Worm (Caenorhabditis elegans) whole organism, L3 larva: Measurements from ENCODE around the gene Y51B9A.5.

Source experiments
- R02D3.7 ChIP-seq: fragments of 150-350 bp; optimal IDR thresholded peaks from 2 replicates; lab custom pipeline; 2014; ENCODE audit warnings: missing biosample characterization, missing genetic modification characterization
- aly-2 ChIP-seq: fragments of 150-350 bp; optimal IDR thresholded peaks from 2 replicates; lab custom pipeline; 2014; ENCODE audit warnings: missing biosample characterization, missing genetic modification characterization
- egl-27 ChIP-seq: sonication (generic microtip); optimal IDR thresholded peaks from 4 replicates; lab custom pipeline; 2017; ENCODE audit warnings: missing biosample characterization, missing genetic modification reagents, missing genetic modification characterization
- elt-1 ChIP-seq: fragments of 150-350 bp; optimal IDR thresholded peaks from 2 replicates; lab custom pipeline; 2014; ENCODE audit warnings: missing biosample characterization, missing genetic modification characterization
- jun-1 ChIP-seq: fragments of 150-350 bp; optimal IDR thresholded peaks from 2 replicates; lab custom pipeline; 2014; ENCODE audit warnings: missing biosample characterization, missing genetic modification reagents, missing genetic modification characterization
- nfya-1 ChIP-seq: sonication (generic microtip); optimal IDR thresholded peaks from 2 replicates; lab custom pipeline; 2017; ENCODE audit warnings: missing genetic modification characterization, mild to moderate bottlenecking, missing compliant biosample characterization, antibody characterized with exemption, moderate library complexity; ENCODE audit not compliant: insufficient read depth
- nhr-12 ChIP-seq: fragments of 150-350 bp; optimal IDR thresholded peaks from 2 replicates; lab custom pipeline; 2014; ENCODE audit warnings: missing biosample characterization, missing genetic modification characterization
- nhr-23 ChIP-seq: fragments of 150-350 bp; optimal IDR thresholded peaks from 2 replicates; lab custom pipeline; 2014; ENCODE audit warnings: missing biosample characterization, missing genetic modification reagents, missing genetic modification characterization
- nhr-237 ChIP-seq: fragments of 150-350 bp; optimal IDR thresholded peaks from 2 replicates; lab custom pipeline; 2014; ENCODE audit warnings: missing biosample characterization, missing genetic modification characterization
- nhr-77 ChIP-seq: fragments of 150-350 bp; optimal IDR thresholded peaks from 2 replicates; lab custom pipeline; 2014; ENCODE audit warnings: missing biosample characterization, missing genetic modification characterization
- skn-1 ChIP-seq: fragments of 150-350 bp; optimal IDR thresholded peaks from 2 replicates; lab custom pipeline; 2014; ENCODE audit warnings: missing biosample characterization, missing genetic modification characterization
- snpc-4 ChIP-seq: fragments of 150-350 bp; optimal IDR thresholded peaks from 2 replicates; lab custom pipeline; 2014; ENCODE audit warnings: missing biosample characterization, missing genetic modification characterization
- zag-1 ChIP-seq: fragments of 150-350 bp; optimal IDR thresholded peaks from 2 replicates; lab custom pipeline; 2014; ENCODE audit warnings: missing biosample characterization, missing genetic modification characterization

DNA sequence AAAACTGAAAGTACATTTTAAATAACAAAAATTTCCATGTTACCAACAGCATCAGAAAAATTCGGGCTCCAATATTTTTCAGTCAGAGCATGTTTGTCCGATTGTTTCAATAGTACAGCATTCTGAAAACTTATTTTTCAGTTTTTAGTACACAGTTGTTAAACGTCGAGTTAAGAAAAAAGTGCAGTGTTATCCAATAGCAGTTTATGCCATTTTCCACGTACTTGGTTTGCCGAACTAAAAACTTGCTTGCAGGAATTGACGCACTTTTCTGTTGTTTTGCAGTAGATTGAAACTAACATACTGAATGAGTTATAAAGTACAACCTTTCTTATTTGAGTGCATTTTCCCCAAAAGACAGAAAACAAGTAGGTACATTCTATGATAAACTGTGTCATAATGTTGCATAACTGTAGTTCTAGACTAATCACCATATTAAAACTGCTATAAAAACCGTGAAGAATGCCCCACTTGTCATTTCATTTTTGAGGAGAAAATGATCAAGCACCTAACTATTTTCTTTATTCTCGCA, 5.5 kb upstream of the Y51B9A.5 start, which contains the start of the genes Y51B9A.14 and Y51B9A.8:
- TF ChIP-seq egl-27 (tag; lab: Kevin White, UChicago) (no peak), snpc-4 (no peak), nhr-237 (tag; lab: Kevin White, UChicago) (no peak), nhr-12 (no peak), aly-2 (tag; lab: Kevin White, UChicago) (no peak), nhr-23 (tag; lab: Kevin White, UChicago) (no peak), R02D3.7 (no peak), jun-1 (tag; lab: Kevin White, UChicago) (no peak), nhr-77 (tag; lab: Kevin White, UChicago) (no peak), elt-1 (no peak), zag-1 (tag; lab: Kevin White, UChicago) (no peak), skn-1 (tag; lab: Kevin White, UChicago) (no peak), nfya-1 (no peak)
